Fruit fly (Drosophila melanogaster): ENCODE data around the gene CG4789.

CG4789 gene

dm6 chrX:16786860-16787415, 13.8 kb upstream of the CG4789 start, which contains the start of the genes CG9609 and Sap30 (continued):
- TF ChIP-seq CG9932 (GFP tag; IDR thresholded peaks at IDR 0.05) (peak; percentile 26; the same call in 1 of the 2 replicates), CG15011 (GFP tag; optimal IDR thresholded peaks at IDR 0.05) (no peak), Hr51 (GFP tag; optimal IDR thresholded peaks at IDR 0.05) (no peak), CG2678 (tag; optimal IDR thresholded peaks at IDR 0.05) (no peak), CG13894 (tag; optimal IDR thresholded peaks at IDR 0.05) (no peak), CG10267 (tag; optimal IDR thresholded peaks at IDR 0.05) (peak; percentile 9), chinmo (GFP tag; IDR thresholded peaks at IDR 0.05; ENCODE audit: partially characterized antibody) (no peak), br (optimal IDR thresholded peaks at IDR 0.05) (no peak), CG1603 (tag; optimal IDR thresholded peaks at IDR 0.05) (peak; percentile 60), Sry-δ (GFP tag; optimal IDR thresholded peaks at IDR 0.05) (peak; percentile 55), Rfx (GFP tag; IDR thresholded peaks at IDR 0.05) (peak; percentile 13; the same call in 1 of the 2 replicates), CG13287 (GFP tag; IDR thresholded peaks at IDR 0.05; ENCODE audit: partially characterized antibody) (peak; percentile 15; the same call in 1 of the 2 replicates), CG30020 (tag; optimal IDR thresholded peaks at IDR 0.05) (peak; percentile 20), croc (GFP tag; conservative IDR thresholded peaks at IDR 0.05) (no peak), CG9215 (GFP tag; IDR thresholded peaks at IDR 0.05) (no peak), chif (GFP tag; optimal IDR thresholded peaks at IDR 0.05) (no peak), CG10366 (GFP tag; IDR thresholded peaks at IDR 0.05) (no peak), Aef1 (GFP tag; IDR thresholded peaks at IDR 0.05) (no peak), CG10565 (GFP tag; optimal IDR thresholded peaks at IDR 0.05) (no peak), slbo (GFP tag; IDR thresholded peaks at IDR 0.05) (peak; percentile 23), ttk (GFP tag; IDR thresholded peaks at IDR 0.05) (no peak), Drgx (GFP tag; IDR thresholded peaks at IDR 0.05) (no peak), Trl (optimal IDR thresholded peaks at IDR 0.05) (no peak), Trl (GFP tag; optimal IDR thresholded peaks at IDR 0.05) (peak; percentile 4), CG17829 (tag; optimal IDR thresholded peaks at IDR 0.05) (peak; percentile 2), CG13775 (GFP tag; optimal IDR thresholded peaks at IDR 0.05) (no peak), Med (GFP tag) (peak; percentile 71), jumu (GFP tag; optimal IDR thresholded peaks at IDR 0.05) (no peak), knrl (GFP tag; IDR thresholded peaks at IDR 0.05; ENCODE audit: partially characterized antibody) (no peak; the same call in 2 of the 3 replicates), pzg (GFP tag; optimal IDR thresholded peaks at IDR 0.05) (peak; percentile 73), CG12942 (GFP tag; optimal IDR thresholded peaks at IDR 0.05) (no peak), Pdp1 (GFP tag; optimal IDR thresholded peaks at IDR 0.05) (peak in 1 of 2 experiments; percentile 14), Hand (GFP tag; optimal IDR thresholded peaks at IDR 0.05) (no peak), gce (GFP tag; IDR thresholded peaks at IDR 0.05) (0 out of 3 replicates have a peak, but pooled peaks have one; percentile 15), CG7987 (GFP tag; optimal IDR thresholded peaks at IDR 0.05) (no peak), CG4617 (GFP tag; optimal IDR thresholded peaks at IDR 0.05; ENCODE audit: borderline replicate concordance) (peak; percentile 38), Max (GFP tag; optimal IDR thresholded peaks at IDR 0.05) (no peak), B-H2 (GFP tag; optimal IDR thresholded peaks at IDR 0.05) (no peak), CG9437 (GFP tag; optimal IDR thresholded peaks at IDR 0.05) (peak; percentile 43), vvl (GFP tag; IDR thresholded peaks at IDR 0.05) (0 out of 2 replicates have a peak, but pooled peaks have one; percentile 30), shn (GFP tag; optimal IDR thresholded peaks at IDR 0.05) (no peak), Mad (GFP tag; optimal IDR thresholded peaks at IDR 0.05) (no peak)

Data from whole organism, embryonic.